Worm (Caenorhabditis elegans): Measurements from ENCODE around the gene C26H9A.3.
"Not testable (repeated sequence)": the region's sequence is repeated elsewhere in the genome, so short reads cannot be mapped to it uniquely, and the experiment has no call there.

C26H9A.3 gene

ce11 chrIV:12639311-12639710, at the start of gene C26H9A.3:
Gene C26H9A.3 (minus strand): TSS chrIV:12639411.
- TF ChIP-seq sem-4 (tag; optimal IDR thresholded peaks at IDR 0.05); unc-55 (GFP tag; optimal IDR thresholded peaks at IDR 0.05); ztf-11 (tag; optimal IDR thresholded peaks at IDR 0.05): not testable (repeated sequence)

DNA sequence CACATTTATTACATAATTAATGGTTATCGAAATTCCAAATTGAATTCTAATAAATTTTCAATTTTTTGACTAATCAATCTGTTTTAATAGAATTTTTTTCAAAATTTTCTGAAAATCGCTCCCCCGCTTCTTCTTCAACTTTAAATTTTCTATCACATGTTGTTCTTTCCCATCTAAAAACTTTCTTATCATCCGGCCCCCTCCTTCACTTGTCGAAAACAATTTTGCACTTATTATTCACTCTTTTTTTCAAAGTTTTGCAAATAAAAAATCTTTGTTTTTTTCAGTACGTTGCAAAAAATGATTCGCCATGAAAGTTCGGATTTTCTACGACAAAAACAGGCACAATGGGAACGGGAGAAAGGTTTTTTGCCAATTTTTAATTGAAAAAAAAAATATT, 49.2 kb upstream of the C26H9A.3 start, which contains the start of gene T23B5.3:
T23B5.3 (plus strand) TSS at position 301 of the 400 bp plus-strand sequence.
- TF ChIP-seq ZK546.5 (tag; optimal IDR thresholded peaks at IDR 0.05) (no peak), blmp-1 (tag; optimal IDR thresholded peaks at IDR 0.05; ENCODE audit: insufficient read depth) (no peak), lin-11 (tag; optimal IDR thresholded peaks at IDR 0.05) (no peak), skn-1 (tag; optimal IDR thresholded peaks at IDR 0.05) (no peak), mdl-1 (tag; optimal IDR thresholded peaks at IDR 0.05) (no peak), nhr-12 (tag; optimal IDR thresholded peaks at IDR 0.05) (no peak), egl-27 (tag; optimal IDR thresholded peaks at IDR 0.05) (no peak), nhr-10 (tag; optimal IDR thresholded peaks at IDR 0.05) (no peak), nhr-6 (tag; optimal IDR thresholded peaks at IDR 0.05) (no peak), elt-3 (tag; optimal IDR thresholded peaks at IDR 0.05) (no peak)

DNA sequence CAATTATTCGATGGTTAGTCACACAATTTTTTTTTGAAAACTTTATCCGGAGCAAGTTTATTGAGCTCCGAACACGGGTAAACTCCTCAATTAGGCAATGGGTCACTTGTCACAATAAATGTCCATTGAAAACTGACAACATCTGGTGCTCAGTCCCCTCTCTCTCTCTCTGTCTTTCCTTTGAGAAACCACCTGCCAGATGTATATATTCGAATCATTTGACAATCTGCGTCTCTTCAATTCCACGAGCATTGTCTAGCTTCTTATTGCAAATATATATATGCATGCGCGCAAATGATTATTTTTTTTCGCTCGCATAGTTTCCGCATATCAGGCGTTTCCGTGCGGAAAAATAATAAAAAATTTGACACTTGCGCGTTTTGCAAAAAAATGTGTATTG, 46.6 kb upstream of the C26H9A.3 start:
- TF ChIP-seq unc-62 (GFP tag; optimal IDR thresholded peaks at IDR 0.05) = no peak
- TF ChIP-seq nhr-23 (tag; optimal IDR thresholded peaks at IDR 0.05) = no peak
- no peak for TF ChIP-seq fos-1 (tag; optimal IDR thresholded peaks at IDR 0.05)
- TF ChIP-seq mab-5 (tag; optimal IDR thresholded peaks at IDR 0.05) = no peak
- TF ChIP-seq F13H6.1 (tag; optimal IDR thresholded peaks at IDR 0.05) = no peak
- no peak for TF ChIP-seq sma-9 (GFP tag; optimal IDR thresholded peaks at IDR 0.05)
- TF ChIP-seq sma-9 (tag; optimal IDR thresholded peaks at IDR 0.05) = no peak
- no peak for TF ChIP-seq snpc-4 (tag; optimal IDR thresholded peaks at IDR 0.05)
- TF ChIP-seq unc-39 (tag; optimal IDR thresholded peaks at IDR 0.05) = no peak
- no peak for TF ChIP-seq zag-1 (tag; optimal IDR thresholded peaks at IDR 0.05)
- TF ChIP-seq sma-3 (GFP tag; optimal IDR thresholded peaks at IDR 0.05) = no peak
- TF ChIP-seq nhr-6 (tag; optimal IDR thresholded peaks at IDR 0.05) = no peak
- TF ChIP-seq Y55F3AM.14 (GFP tag; optimal IDR thresholded peaks at IDR 0.05) = no peak
- TF ChIP-seq aly-2 (tag; optimal IDR thresholded peaks at IDR 0.05) = no peak
- TF ChIP-seq nhr-10 (tag; optimal IDR thresholded peaks at IDR 0.05) = no peak
- TF ChIP-seq nhr-21 (tag; optimal IDR thresholded peaks at IDR 0.05) = no peak
- TF ChIP-seq gmeb-1 (tag; optimal IDR thresholded peaks at IDR 0.05) = no peak
- no peak for TF ChIP-seq nhr-237 (tag; optimal IDR thresholded peaks at IDR 0.05)

DNA sequence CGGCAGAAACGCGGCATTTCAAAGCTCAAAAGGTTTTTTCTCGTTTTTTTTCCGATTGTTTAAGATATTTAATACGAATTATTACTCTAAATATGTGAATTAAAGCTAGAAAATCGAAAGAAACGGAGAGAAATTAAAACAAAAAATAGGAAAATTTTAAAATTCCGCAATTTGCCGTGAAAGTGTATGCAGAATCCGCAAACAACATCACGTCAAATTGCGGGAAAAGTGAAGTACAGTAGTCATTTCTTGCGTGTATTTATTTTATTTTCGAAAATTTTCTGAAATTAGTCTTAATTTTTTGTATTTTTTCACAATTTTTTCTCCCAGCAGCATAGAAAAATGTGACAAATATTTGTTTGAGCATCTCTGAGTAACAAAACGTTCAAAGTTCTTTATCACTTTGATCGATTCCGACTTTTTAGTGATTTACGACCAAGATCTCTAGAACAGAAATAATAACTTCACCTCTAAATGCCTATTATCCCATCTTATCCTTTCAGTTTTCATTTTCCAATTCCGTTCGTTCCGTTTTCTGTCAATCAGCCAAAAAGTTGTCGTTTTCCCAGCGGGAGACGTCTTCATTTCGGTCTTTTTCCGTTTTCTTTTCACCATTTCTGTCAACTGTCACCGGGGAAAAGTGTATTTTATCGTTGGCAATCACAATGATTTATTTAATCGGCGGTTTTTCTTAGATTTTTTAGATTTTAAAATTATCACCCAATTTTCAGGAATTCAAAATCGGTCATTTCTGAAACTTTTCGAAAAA, 45.8 kb upstream of the C26H9A.3 start:
- TF ChIP-seq mdl-1 (tag; optimal IDR thresholded peaks at IDR 0.05) (no peak), lin-11 (tag; optimal IDR thresholded peaks at IDR 0.05) (no peak), mab-5 (tag; optimal IDR thresholded peaks at IDR 0.05) (no peak), nhr-25 (tag; optimal IDR thresholded peaks at IDR 0.05) (no peak), R02D3.7 (tag; optimal IDR thresholded peaks at IDR 0.05) (no peak)

- no peak for TF ChIP-seq nhr-25 (tag; optimal IDR thresholded peaks at IDR 0.05)
- no peak for TF ChIP-seq ceh-82 (tag; optimal IDR thresholded peaks at IDR 0.05)
- no peak for TF ChIP-seq elt-1 (tag; optimal IDR thresholded peaks at IDR 0.05)
- TF ChIP-seq lin-11 (tag; optimal IDR thresholded peaks at IDR 0.05) = no peak
- no peak for TF ChIP-seq snpc-4 (tag; optimal IDR thresholded peaks at IDR 0.05)
- TF ChIP-seq nhr-77 (tag; optimal IDR thresholded peaks at IDR 0.05) = no peak
- no peak for TF ChIP-seq ztf-1 (GFP tag; conservative IDR thresholded peaks at IDR 0.05)
- TF ChIP-seq unc-39 (tag; optimal IDR thresholded peaks at IDR 0.05) = no peak
- TF ChIP-seq alr-1 (tag; optimal IDR thresholded peaks at IDR 0.05) = no peak
- TF ChIP-seq ama-1 (optimal IDR thresholded peaks at IDR 0.05) = no peak
- TF ChIP-seq lsy-2 (tag; optimal IDR thresholded peaks at IDR 0.05) = peak in 1 of 2 experiments; percentile 5
- no peak for TF ChIP-seq F13H6.1 (tag; optimal IDR thresholded peaks at IDR 0.05)
- no peak for TF ChIP-seq sem-4 (tag; optimal IDR thresholded peaks at IDR 0.05)
- TF ChIP-seq nhr-23 (tag; optimal IDR thresholded peaks at IDR 0.05) = no peak
- TF ChIP-seq lin-13 (GFP tag; optimal IDR thresholded peaks at IDR 0.05) = no peak
- peak; percentile 27 for TF ChIP-seq gmeb-1 (tag; optimal IDR thresholded peaks at IDR 0.05)
- TF ChIP-seq elt-3 (tag; optimal IDR thresholded peaks at IDR 0.05) = no peak
- no peak for TF ChIP-seq zag-1 (tag; optimal IDR thresholded peaks at IDR 0.05)
- no peak for TF ChIP-seq lin-39 (tag; optimal IDR thresholded peaks at IDR 0.05)
- TF ChIP-seq C34F6.9 (tag; optimal IDR thresholded peaks at IDR 0.05) = peak; percentile 9
- peak; percentile 19 for TF ChIP-seq unc-55 (GFP tag; optimal IDR thresholded peaks at IDR 0.05)
- no peak for TF ChIP-seq aly-2 (tag; optimal IDR thresholded peaks at IDR 0.05)
Observed at ce11 chrIV:12684341-12684740, 45.1 kb upstream of the C26H9A.3 start, which contains the start of gene prmt-9. Gene prmt-9 (minus strand): TSS chrIV:12684378.

All from whole organism, L2 larva.